Fruit fly (Drosophila melanogaster): ENCODE results near the gene ABCB7.
A peak's percentile ranks its signal among the peaks of the same experiment; 100 is the strongest.

ABCB7 gene

DNA sequence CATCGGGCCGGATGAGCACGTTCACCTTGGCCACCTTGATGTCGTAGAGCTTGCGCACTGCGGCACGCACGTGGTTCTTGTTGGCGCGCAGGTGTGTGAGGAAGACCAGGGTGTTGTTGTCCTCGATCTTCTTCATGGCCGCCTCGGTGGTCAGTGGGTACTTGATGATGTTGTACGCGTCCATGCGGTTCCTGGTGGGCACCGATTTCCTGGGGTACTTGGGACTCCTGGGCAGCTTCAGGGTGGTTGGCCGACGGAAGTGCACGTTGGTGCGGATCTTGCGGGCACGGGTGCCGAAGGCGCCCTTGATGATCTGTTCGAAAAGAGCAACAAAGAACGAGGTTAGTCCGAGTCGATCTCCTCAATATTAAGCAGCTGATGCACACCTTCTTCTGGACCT lies 49.2 kb downstream of the ABCB7 start:
- TF ChIP-seq CG8478 (optimal IDR thresholded peaks at IDR 0.05), result no peak
- no peak for TF ChIP-seq CTCF (optimal IDR thresholded peaks at IDR 0.05)

DNA sequence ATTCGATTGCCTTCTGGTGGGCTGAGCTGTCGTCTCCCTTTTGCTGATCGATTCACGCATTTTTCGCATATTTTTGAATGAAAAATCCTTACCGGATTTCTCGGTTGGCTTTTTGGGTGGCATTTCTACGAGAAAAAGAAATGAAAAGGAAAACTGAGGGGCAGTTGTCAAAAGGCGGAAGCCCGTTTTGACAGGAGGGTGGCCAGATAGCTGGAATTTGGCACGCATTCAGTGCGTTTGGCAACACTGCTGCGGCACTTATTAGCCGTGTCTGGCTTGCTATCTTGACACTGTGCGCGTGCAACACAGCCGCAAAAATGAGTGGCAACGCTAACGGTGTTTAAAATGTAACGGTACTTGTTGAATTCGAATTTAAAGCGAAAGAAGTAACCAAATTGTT lies 50.3 kb downstream of the ABCB7 start, which contains the start of gene RpL23A:
TSS of gene RpL23A (minus strand) at position 151 of the 400 bp plus-strand sequence.
- peak; percentile 72 to 74 for TF ChIP-seq CTCF (optimal IDR thresholded peaks at IDR 0.05)
- no peak for TF ChIP-seq CG8478 (optimal IDR thresholded peaks at IDR 0.05)

DNA sequence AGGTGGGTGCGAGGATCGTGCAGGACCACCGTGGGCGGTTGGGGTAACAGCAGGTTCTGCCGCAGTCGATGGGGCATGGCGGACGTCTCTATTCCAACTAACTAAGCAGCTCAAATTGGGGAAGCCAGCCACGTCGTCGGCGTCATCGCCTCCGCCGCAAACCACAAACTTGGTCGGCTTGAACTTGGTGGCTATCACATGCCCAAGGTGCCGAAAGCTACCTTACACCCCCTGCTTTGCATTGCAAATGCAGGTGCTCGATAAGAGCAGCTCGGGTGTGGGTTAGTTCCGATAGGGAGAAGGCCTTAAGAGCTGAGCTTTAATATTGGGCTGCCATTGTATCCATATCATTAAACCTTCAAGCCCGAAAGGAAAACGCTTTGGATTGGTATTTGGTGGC lies 51.8 kb downstream of the ABCB7 start, which contains the start of gene RabX5:
TSS of gene RabX5 (minus strand) at position 101 of the 400 bp plus-strand sequence.
- TF ChIP-seq CTCF (optimal IDR thresholded peaks at IDR 0.05), result no peak
- TF ChIP-seq CG8478 (optimal IDR thresholded peaks at IDR 0.05), result no peak

DNA sequence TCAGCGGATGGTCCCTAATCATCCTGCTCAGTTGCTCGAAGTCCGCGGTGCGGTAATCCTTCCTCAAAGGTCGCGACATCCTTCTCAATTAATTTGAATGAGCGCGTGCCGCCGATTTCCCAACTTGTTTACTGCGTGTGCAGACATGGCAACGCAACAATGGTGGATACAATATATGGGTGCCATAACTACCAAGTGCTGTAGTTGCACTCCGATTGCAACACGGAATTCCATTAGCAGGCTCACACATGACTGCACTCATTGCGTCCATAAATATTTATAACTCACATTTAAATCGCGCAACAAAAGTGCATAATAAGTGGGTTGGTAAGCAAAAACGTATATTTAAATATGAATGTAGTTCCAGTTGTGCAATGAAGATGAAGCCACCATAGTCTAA lies 54.4 kb downstream of the ABCB7 start, which contains the start of gene CG13930:
TSS of gene CG13930 (minus strand) at position 101 of the 400 bp plus-strand sequence.
- TF ChIP-seq CG8478 (optimal IDR thresholded peaks at IDR 0.05), result no peak
- TF ChIP-seq CTCF (optimal IDR thresholded peaks at IDR 0.05), result no peak

All from S2 (cell line).